Fruit fly (Drosophila melanogaster): ENCODE results near the gene Rab9Db.

The Rab9Db gene

dm6 chrX:10607629-10608028 lies 15.4 kb downstream of the Rab9Db start:
- TF ChIP-seq CG11617 (GFP tag; optimal IDR thresholded peaks at IDR 0.05) (no peak), cnc (optimal IDR thresholded peaks at IDR 0.05) (no peak), Clk (GFP tag; optimal IDR thresholded peaks at IDR 0.05) (no peak), bab1 (GFP tag; optimal IDR thresholded peaks at IDR 0.05) (no peak), CG12768 (GFP tag; optimal IDR thresholded peaks at IDR 0.05) (no peak), CG7045 (GFP tag; optimal IDR thresholded peaks at IDR 0.05) (no peak), ovo (GFP tag; optimal IDR thresholded peaks at IDR 0.05) (no peak), Mnt (GFP tag; optimal IDR thresholded peaks at IDR 0.05) (no peak), CG33017 (tag; optimal IDR thresholded peaks at IDR 0.05) (no peak), CG14711 (tag; optimal IDR thresholded peaks at IDR 0.05) (no peak)

dm6 chrX:10606889-10607478 lies 16.0 kb downstream of the Rab9Db start:
- TF ChIP-seq CG7101 (tag; optimal IDR thresholded peaks at IDR 0.05), result no peak
- TF ChIP-seq cnc (optimal IDR thresholded peaks at IDR 0.05), result no peak
- no peak for TF ChIP-seq bab1 (GFP tag; optimal IDR thresholded peaks at IDR 0.05)
- no peak for TF ChIP-seq pad (GFP tag; optimal IDR thresholded peaks at IDR 0.05)
- no peak for TF ChIP-seq CG33017 (tag; optimal IDR thresholded peaks at IDR 0.05)
- TF ChIP-seq ovo (GFP tag; optimal IDR thresholded peaks at IDR 0.05), result no peak
- no peak for TF ChIP-seq toe (GFP tag; optimal IDR thresholded peaks at IDR 0.05)
- no peak for TF ChIP-seq CG5204 (GFP tag; optimal IDR thresholded peaks at IDR 0.05)
- no peak for TF ChIP-seq tj (GFP tag; optimal IDR thresholded peaks at IDR 0.05)
- no peak for TF ChIP-seq CG14711 (tag; optimal IDR thresholded peaks at IDR 0.05)
- no peak for TF ChIP-seq cic (GFP tag; optimal IDR thresholded peaks at IDR 0.05)
- TF ChIP-seq Hr96 (GFP tag; optimal IDR thresholded peaks at IDR 0.05), result no peak
- TF ChIP-seq CG11617 (GFP tag; optimal IDR thresholded peaks at IDR 0.05), result no peak
- TF ChIP-seq Crg-1 (GFP tag; optimal IDR thresholded peaks at IDR 0.05), result no peak
- TF ChIP-seq CG1620 (GFP tag; optimal IDR thresholded peaks at IDR 0.05), result no peak
- no peak for TF ChIP-seq kay (GFP tag; ENCODE audit: borderline replicate concordance)
- no peak for TF ChIP-seq CG12768 (GFP tag; optimal IDR thresholded peaks at IDR 0.05)
- no peak for TF ChIP-seq Mnt (GFP tag; optimal IDR thresholded peaks at IDR 0.05)
- no peak for TF ChIP-seq CG7045 (GFP tag; optimal IDR thresholded peaks at IDR 0.05)

dm6 chrX:10602057-10602764 lies 20.8 kb downstream of the Rab9Db start, which contains the start of gene CG1628:
CG1628 (minus strand) TSS chrX:10602714.
- TF ChIP-seq cic (GFP tag; optimal IDR thresholded peaks at IDR 0.05) (no peak), kay (GFP tag; ENCODE audit: borderline replicate concordance) (no peak), Hr96 (GFP tag; optimal IDR thresholded peaks at IDR 0.05) (no peak), CG7045 (GFP tag; optimal IDR thresholded peaks at IDR 0.05) (no peak), CG14711 (tag; optimal IDR thresholded peaks at IDR 0.05) (no peak), CG1620 (GFP tag; optimal IDR thresholded peaks at IDR 0.05) (no peak), pad (GFP tag; optimal IDR thresholded peaks at IDR 0.05) (no peak), bab1 (GFP tag; optimal IDR thresholded peaks at IDR 0.05) (no peak), Mnt (GFP tag; optimal IDR thresholded peaks at IDR 0.05) (no peak), cnc (optimal IDR thresholded peaks at IDR 0.05) (no peak), CG5204 (GFP tag; optimal IDR thresholded peaks at IDR 0.05) (no peak), CG33017 (tag; optimal IDR thresholded peaks at IDR 0.05) (no peak), CG7101 (tag; optimal IDR thresholded peaks at IDR 0.05) (no peak), tj (GFP tag; optimal IDR thresholded peaks at IDR 0.05) (no peak), Clk (GFP tag; optimal IDR thresholded peaks at IDR 0.05) (no peak), ovo (GFP tag; optimal IDR thresholded peaks at IDR 0.05) (no peak), Crg-1 (GFP tag; optimal IDR thresholded peaks at IDR 0.05) (no peak), CG11617 (GFP tag; optimal IDR thresholded peaks at IDR 0.05) (no peak), toe (GFP tag; optimal IDR thresholded peaks at IDR 0.05) (no peak), CG12768 (GFP tag; optimal IDR thresholded peaks at IDR 0.05) (no peak)

- TF ChIP-seq tj (GFP tag; optimal IDR thresholded peaks at IDR 0.05) (peak; percentile 39), cnc (optimal IDR thresholded peaks at IDR 0.05) (no peak), ovo (GFP tag; optimal IDR thresholded peaks at IDR 0.05) (peak; percentile 12), Mnt (GFP tag; optimal IDR thresholded peaks at IDR 0.05) (peak; percentile 5), CG7101 (tag; optimal IDR thresholded peaks at IDR 0.05) (peak; percentile 40), toe (GFP tag; optimal IDR thresholded peaks at IDR 0.05) (no peak), Hr96 (GFP tag; optimal IDR thresholded peaks at IDR 0.05) (peak; percentile 8), CG11617 (GFP tag; optimal IDR thresholded peaks at IDR 0.05) (peak; percentile 11), Clk (GFP tag; optimal IDR thresholded peaks at IDR 0.05) (no peak), CG12768 (GFP tag; optimal IDR thresholded peaks at IDR 0.05) (no peak), CG14711 (tag; optimal IDR thresholded peaks at IDR 0.05) (peak; percentile 93), cic (GFP tag; optimal IDR thresholded peaks at IDR 0.05) (no peak), CG1620 (GFP tag; optimal IDR thresholded peaks at IDR 0.05) (peak; percentile 0), pad (GFP tag; optimal IDR thresholded peaks at IDR 0.05) (peak; percentile 64), CG5204 (GFP tag; optimal IDR thresholded peaks at IDR 0.05) (no peak), Crg-1 (GFP tag; optimal IDR thresholded peaks at IDR 0.05) (no peak), kay (GFP tag; ENCODE audit: borderline replicate concordance) (no peak), CG7045 (GFP tag; optimal IDR thresholded peaks at IDR 0.05) (no peak), bab1 (GFP tag; optimal IDR thresholded peaks at IDR 0.05) (no peak), CG33017 (tag; optimal IDR thresholded peaks at IDR 0.05) (no peak)
Observed at dm6 chrX:10601479-10601921, 21.5 kb downstream of the Rab9Db start.

dm6 chrX:10600254-10600916 lies 22.6 kb downstream of the Rab9Db start:
- peak; percentile 2 for TF ChIP-seq CG1620 (GFP tag; optimal IDR thresholded peaks at IDR 0.05)
- TF ChIP-seq CG14711 (tag; optimal IDR thresholded peaks at IDR 0.05), result peak; percentile 54
- peak; percentile 55 for TF ChIP-seq tj (GFP tag; optimal IDR thresholded peaks at IDR 0.05)
- TF ChIP-seq cic (GFP tag; optimal IDR thresholded peaks at IDR 0.05), result no peak
- TF ChIP-seq bab1 (GFP tag; optimal IDR thresholded peaks at IDR 0.05), result peak; percentile 58
- peak; percentile 25 for TF ChIP-seq pad (GFP tag; optimal IDR thresholded peaks at IDR 0.05)
- TF ChIP-seq cnc (optimal IDR thresholded peaks at IDR 0.05), result no peak
- peak; percentile 43 for TF ChIP-seq CG7101 (tag; optimal IDR thresholded peaks at IDR 0.05)
- TF ChIP-seq Mnt (GFP tag; optimal IDR thresholded peaks at IDR 0.05), result peak; percentile 29
- TF ChIP-seq CG7045 (GFP tag; optimal IDR thresholded peaks at IDR 0.05), result no peak
